Worm (Caenorhabditis elegans) whole organism, L4 larva: ENCODE results near the gene sgcb-1.

Source experiments
- Y75B8A.6 ChIP-seq: fragments of 200-800 bp; sonication (Bioruptor generic); IDR thresholded peaks from 2 replicates; pipeline ENCODE4 v1.3.6; 2022; ENCODE audit warnings: missing genetic modification reagents, missing genetic modification characterization, missing compliant biosample characterization
- pha-4 ChIP-seq, 2 experiments: fragments of 150-350 bp in 1 of 2; fragments of 200-800 bp in 1 of 2; sonication (Bioruptor generic) in 1 of 2; IDR thresholded peaks in 1 of 2; optimal IDR thresholded peaks in 1 of 2; 2 replicates each; pipeline versions ENCODE4 v1.3.6 to Lab custom; 2014 to 2022; ENCODE audit warnings: missing genetic modification characterization in 2 of 2, missing genetic modification reagents in 2 of 2, missing biosample characterization in 1 of 2, missing compliant biosample characterization in 1 of 2

DNA sequence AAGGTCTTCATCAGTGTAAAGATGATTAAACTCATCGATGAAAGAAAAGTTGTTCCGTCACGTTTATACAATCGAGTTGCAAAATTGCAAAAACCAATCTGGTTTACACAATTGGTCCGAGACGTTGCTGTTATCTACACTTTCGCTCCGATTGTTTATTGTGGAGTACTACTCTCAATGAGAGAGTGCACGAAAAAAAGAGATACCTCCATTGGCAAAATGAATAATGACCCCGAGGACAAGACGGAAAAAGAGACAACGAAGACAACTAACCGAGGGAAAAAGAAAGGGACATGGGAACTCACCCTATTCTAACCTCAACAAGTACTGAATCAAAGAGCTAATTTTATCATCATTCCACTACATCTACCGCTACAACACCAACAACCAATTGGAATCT lies 12.6 kb upstream of the sgcb-1 start:
- no peak for TF ChIP-seq pha-4 (GFP tag; IDR thresholded peaks at IDR 0.05; lab: Robert Waterston, UW)
- no peak for TF ChIP-seq pha-4 (tag; optimal IDR thresholded peaks at IDR 0.05; lab: Kevin White, UChicago)
- no peak for TF ChIP-seq Y75B8A.6 (GFP tag; lab: Robert Waterston, UW)
